Worm (Caenorhabditis elegans) whole organism, midembryonic: Measurements from ENCODE around the gene nas-15.

Experiments used
- T22C8.4 ChIP-seq: fragments of 200-800 bp; sonication (Bioruptor generic); IDR thresholded peaks from 2 replicates; pipeline ENCODE4 v1.3.6; 2022; ENCODE audit warnings: missing genetic modification characterization, missing compliant biosample characterization
- cog-1 ChIP-seq: sonication (generic microtip); optimal IDR thresholded peaks from 2 replicates; lab custom pipeline; 2016; ENCODE audit warnings: missing genetic modification characterization, missing compliant biosample characterization
- flt-1 ChIP-seq: fragments of 200-800 bp; sonication (Bioruptor generic); IDR thresholded peaks from 2 replicates; pipeline ENCODE4 v1.3.6; 2022; ENCODE audit warnings: missing genetic modification characterization, missing compliant biosample characterization
- klf-2 ChIP-seq: fragments of 200-800 bp; sonication (Bioruptor generic); conservative IDR thresholded peaks from 2 replicates; pipeline ENCODE4 v1.3.6; 2022; ENCODE audit warnings: missing genetic modification reagents, missing genetic modification characterization, missing compliant biosample characterization
- med-1 ChIP-seq: sonication (generic microtip); optimal IDR thresholded peaks from 2 replicates; lab custom pipeline; 2017; ENCODE audit warnings: missing genetic modification characterization, mild to moderate bottlenecking, missing compliant biosample characterization, antibody characterized with exemption, missing genetic modification reagents; ENCODE audit not compliant: insufficient read depth
- ref-1 ChIP-seq: fragments of 200-800 bp; sonication (Bioruptor generic); conservative IDR thresholded peaks from 2 replicates; pipeline ENCODE4 v1.3.6; 2022; ENCODE audit warnings: missing genetic modification reagents, missing genetic modification characterization, missing compliant biosample characterization
- tab-1 ChIP-seq: fragments of 200-800 bp; sonication (Bioruptor generic); IDR thresholded peaks from 2 replicates; pipeline ENCODE4 v1.3.6; 2022; ENCODE audit warnings: missing genetic modification characterization, missing compliant biosample characterization
- ztf-23 ChIP-seq: fragments of 200-800 bp; sonication (Bioruptor generic); IDR thresholded peaks from 2 replicates; pipeline ENCODE4 v1.3.6; 2022; ENCODE audit warnings: missing genetic modification reagents, missing genetic modification characterization, missing compliant biosample characterization
- ztf-29 ChIP-seq: fragments of 200-800 bp; sonication (Bioruptor generic); IDR thresholded peaks from 2 replicates; pipeline ENCODE4 v1.3.6; 2022; ENCODE audit warnings: missing genetic modification reagents, missing genetic modification characterization, missing compliant biosample characterization

nas-15 gene

DNA sequence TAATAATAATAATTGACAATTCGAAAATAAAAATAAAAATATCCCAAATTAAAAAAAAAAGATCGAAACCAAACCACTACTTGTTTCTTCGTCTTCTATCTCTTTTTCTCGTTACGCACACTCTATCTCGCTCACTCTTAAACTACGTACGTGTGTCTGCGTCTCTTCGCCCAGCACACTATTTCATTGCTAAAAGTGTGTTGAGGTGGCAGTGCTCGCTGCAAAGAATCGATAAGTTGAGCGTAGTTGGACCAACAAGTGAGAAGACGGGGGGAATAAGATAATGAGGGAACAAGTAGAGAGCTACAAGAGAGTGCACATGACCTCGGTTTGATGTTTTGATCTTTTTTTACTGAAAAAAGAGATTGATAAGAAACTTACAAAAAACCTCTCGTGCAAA is 48.4 kb downstream of the nas-15 start:
- no peak for TF ChIP-seq klf-2
- peak; percentile 67 for TF ChIP-seq T22C8.4 (GFP tag; lab: Robert Waterston, UW)
- no peak for TF ChIP-seq flt-1 (GFP tag; lab: Robert Waterston, UW)

DNA sequence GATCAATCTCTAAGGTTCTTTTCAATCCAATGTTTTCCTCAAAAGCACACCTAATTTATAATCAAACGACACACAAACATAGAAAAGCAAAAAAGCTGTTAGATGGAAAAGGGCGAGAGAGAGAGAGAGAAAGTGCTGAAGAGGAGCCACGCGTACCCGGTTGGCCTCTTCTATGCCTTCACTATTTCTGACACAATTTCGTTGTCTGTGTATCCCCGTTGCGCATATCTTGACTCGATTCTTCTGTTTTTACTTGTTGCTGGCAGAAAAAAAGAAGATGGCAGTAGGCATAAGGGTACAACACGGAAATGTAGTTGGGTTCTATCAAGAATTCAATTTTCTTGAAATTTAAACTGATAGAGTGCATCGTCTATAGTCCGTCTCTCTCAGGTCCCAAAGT is 50.0 kb downstream of the nas-15 start:
- TF ChIP-seq ref-1 (GFP tag; lab: Robert Waterston, UW) (no peak), cog-1 (tag; lab: Kevin White, UChicago) (peak; percentile 52)

DNA sequence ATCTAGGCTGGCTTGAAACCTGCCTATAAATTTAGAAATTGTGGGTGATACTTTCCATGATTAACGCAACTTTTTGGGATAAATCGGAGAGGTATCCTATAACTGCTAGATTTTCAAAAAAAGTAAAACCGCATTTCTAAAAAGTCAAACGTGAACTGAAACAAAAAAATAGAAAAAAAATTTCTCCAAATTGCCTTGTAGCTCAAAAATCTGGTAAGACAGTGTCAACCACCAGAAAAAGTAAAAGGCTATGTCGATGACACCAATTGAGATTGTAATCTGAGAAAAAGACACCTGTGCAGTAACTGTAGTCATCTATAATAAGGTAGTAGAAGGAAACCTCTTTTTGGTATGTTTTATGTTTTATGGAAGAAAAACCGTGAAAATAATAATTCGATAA is 51.1 kb downstream of the nas-15 start, which contains the start of gene wdr-54:
TSS of gene wdr-54 (plus strand) at position 301 of the 400 bp plus-strand sequence.
- TF ChIP-seq flt-1 (GFP tag; lab: Robert Waterston, UW) (no peak), ref-1 (GFP tag; lab: Robert Waterston, UW) (no peak), ztf-29 (no peak), klf-2 (no peak), T22C8.4 (GFP tag; lab: Robert Waterston, UW) (no peak), cog-1 (tag; lab: Kevin White, UChicago) (no peak), ztf-23 (GFP tag; lab: Robert Waterston, UW) (no peak), tab-1 (GFP tag; lab: Robert Waterston, UW) (no peak), med-1 (GFP tag; lab: Kevin White, UChicago) (no peak)
